Comparison of ENCODE assay signal across 5 fruit fly cellular contexts in the genomic region with DNA sequence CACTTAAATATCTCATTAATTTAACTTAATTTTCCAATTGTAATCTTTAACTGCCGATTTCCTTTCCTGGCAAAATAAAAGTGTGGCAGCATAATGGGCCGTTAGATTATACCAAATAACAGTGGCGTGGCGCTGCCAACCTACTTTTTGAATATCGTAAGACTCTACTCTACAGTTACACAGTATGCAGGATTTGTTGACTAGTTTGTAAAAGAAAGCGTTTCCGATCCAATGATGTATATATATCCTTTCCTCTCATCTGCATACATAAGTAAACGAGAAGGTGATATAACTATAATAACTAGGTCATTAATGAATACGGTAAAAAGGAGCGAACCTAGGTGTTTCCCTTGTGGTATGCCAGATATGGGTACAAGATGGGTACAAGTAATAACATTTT.
A peak's percentile ranks its signal among the peaks of the same experiment; 100 is the strongest.
TF ChIP-seq lines count a peak whose summit lies in the region.

EMC2B (minus strand) TSS at position 98 of the 400 bp plus-strand sequence.

- TF ChIP-seq CTCF in whole organism, embryonic (GFP tag; optimal IDR thresholded peaks at IDR 0.05; lab: Kevin White, UChicago): no peak

TF ChIP-seq in whole organism, adult, 20 proteins besides CTCF, POLR2A, EP300 and RAD21 (continues in another document):
- TF ChIP-seq ovo (GFP tag; optimal IDR thresholded peaks at IDR 0.05; lab: Kevin White, UChicago) (peak; percentile 70), bab1 (GFP tag; optimal IDR thresholded peaks at IDR 0.05; lab: Kevin White, UChicago) (peak; percentile 60), Mnt (GFP tag; optimal IDR thresholded peaks at IDR 0.05; lab: Kevin White, UChicago) (peak; percentile 24), toe (GFP tag; optimal IDR thresholded peaks at IDR 0.05; lab: Kevin White, UChicago) (peak; percentile 43), CG7101 (tag; optimal IDR thresholded peaks at IDR 0.05; lab: Kevin White, UChicago) (peak; percentile 52), Crg-1 (GFP tag; optimal IDR thresholded peaks at IDR 0.05; lab: Kevin White, UChicago) (no peak), CG7045 (GFP tag; optimal IDR thresholded peaks at IDR 0.05; lab: Kevin White, UChicago) (no peak), pad (GFP tag; optimal IDR thresholded peaks at IDR 0.05; lab: Kevin White, UChicago) (peak; percentile 4), cic (GFP tag; optimal IDR thresholded peaks at IDR 0.05; lab: Kevin White, UChicago) (no peak), Hr96 (GFP tag; optimal IDR thresholded peaks at IDR 0.05; lab: Kevin White, UChicago) (peak; percentile 54), CG33017 (tag; optimal IDR thresholded peaks at IDR 0.05; lab: Kevin White, UChicago) (peak; percentile 57), cnc (optimal IDR thresholded peaks at IDR 0.05; lab: Kevin White, UChicago) (no peak), CG1620 (GFP tag; optimal IDR thresholded peaks at IDR 0.05; lab: Kevin White, UChicago) (peak; percentile 5), CG11617 (GFP tag; optimal IDR thresholded peaks at IDR 0.05; lab: Kevin White, UChicago) (no peak), CG14711 (tag; optimal IDR thresholded peaks at IDR 0.05; lab: Kevin White, UChicago) (peak; percentile 37), kay (GFP tag; lab: Kevin White, UChicago; ENCODE audit: borderline replicate concordance) (no peak), Clk (GFP tag; optimal IDR thresholded peaks at IDR 0.05; lab: Kevin White, UChicago) (no peak)

TF ChIP-seq in whole organism, embryonic, 481 proteins besides CTCF, POLR2A, EP300 and RAD21 (continues in another document):
- TF ChIP-seq zfh1 (GFP tag; IDR thresholded peaks at IDR 0.05; lab: Robert Waterston, UW) (no peak), hth (optimal IDR thresholded peaks at IDR 0.05; lab: Kevin White, UChicago) (no peak), Gug (GFP tag; IDR thresholded peaks at IDR 0.05; lab: Robert Waterston, UW) (peak; percentile 43; the same call in 2 of the 4 replicates), Pdp1 (GFP tag; optimal IDR thresholded peaks at IDR 0.05; lab: Kevin White, UChicago) (peak; percentile 49 to 61), mam (GFP tag; optimal IDR thresholded peaks at IDR 0.05; lab: Kevin White, UChicago) (peak; percentile 56), Abd-B (GFP tag; optimal IDR thresholded peaks at IDR 0.05; lab: Kevin White, UChicago) (peak; percentile 62), NfI (GFP tag; optimal IDR thresholded peaks at IDR 0.05; lab: Kevin White, UChicago) (peak; percentile 36), GATAe (GFP tag; conservative IDR thresholded peaks at IDR 0.05; lab: Robert Waterston, UW) (no peak), bsh (GFP tag; optimal IDR thresholded peaks at IDR 0.05; lab: Kevin White, UChicago) (peak in 1 of 2 experiments; percentile 8), CG17359 (tag; optimal IDR thresholded peaks at IDR 0.05; lab: Kevin White, UChicago) (peak; percentile 12), Stat92E (GFP tag; optimal IDR thresholded peaks at IDR 0.05; lab: Kevin White, UChicago) (no peak), HLH54F (GFP tag; optimal IDR thresholded peaks at IDR 0.05; lab: Kevin White, UChicago) (peak; percentile 39), CG18619 (GFP tag; optimal IDR thresholded peaks at IDR 0.05; lab: Kevin White, UChicago) (no peak), sd (tag; optimal IDR thresholded peaks at IDR 0.05; lab: Kevin White, UChicago) (no peak), BtbVII (GFP tag; optimal IDR thresholded peaks at IDR 0.05; lab: Kevin White, UChicago) (no peak), YL-1 (GFP tag; optimal IDR thresholded peaks at IDR 0.05; lab: Kevin White, UChicago) (peak; percentile 32), otp (GFP tag; IDR thresholded peaks at IDR 0.05; lab: Robert Waterston, UW) (no peak), CG13894 (tag; optimal IDR thresholded peaks at IDR 0.05; lab: Kevin White, UChicago) (no peak)

TF ChIP-seq in whole organism, prepupa, 60 proteins besides CTCF, POLR2A, EP300 and RAD21 (continues in another document):
- peak; percentile 52 for TF ChIP-seq CG31627 (GFP tag; optimal IDR thresholded peaks at IDR 0.05; lab: Kevin White, UChicago)
- peak; percentile 24 for TF ChIP-seq achi (GFP tag; optimal IDR thresholded peaks at IDR 0.05; lab: Kevin White, UChicago)
- no peak for TF ChIP-seq CG6276 (GFP tag; optimal IDR thresholded peaks at IDR 0.05; lab: Kevin White, UChicago)
- TF ChIP-seq esn (GFP tag; optimal IDR thresholded peaks at IDR 0.05; lab: Kevin White, UChicago): peak; percentile 58
- no peak for TF ChIP-seq Met (GFP tag; optimal IDR thresholded peaks at IDR 0.05; lab: Kevin White, UChicago)
- TF ChIP-seq fkh (GFP tag; optimal IDR thresholded peaks at IDR 0.05; lab: Kevin White, UChicago): no peak
- TF ChIP-seq CG6163 (GFP tag; IDR thresholded peaks at IDR 0.05; lab: Robert Waterston, UW): no peak
- no peak for TF ChIP-seq CG11294 (GFP tag; IDR thresholded peaks at IDR 0.05; lab: Robert Waterston, UW)
- no peak for TF ChIP-seq spab (GFP tag; optimal IDR thresholded peaks at IDR 0.05; lab: Kevin White, UChicago)
- no peak for TF ChIP-seq CG16779 (tag; optimal IDR thresholded peaks at IDR 0.05; lab: Kevin White, UChicago)
- no peak for TF ChIP-seq CG15336 (GFP tag; IDR thresholded peaks at IDR 0.05; lab: Robert Waterston, UW)
- peak; percentile 52 for TF ChIP-seq CG3919 (GFP tag; optimal IDR thresholded peaks at IDR 0.05; lab: Kevin White, UChicago)
- no peak for TF ChIP-seq CG34406 (GFP tag; optimal IDR thresholded peaks at IDR 0.05; lab: Kevin White, UChicago)
- no peak for TF ChIP-seq CG32006 (GFP tag; optimal IDR thresholded peaks at IDR 0.05; lab: Kevin White, UChicago)
- TF ChIP-seq CG6808 (GFP tag; optimal IDR thresholded peaks at IDR 0.05; lab: Kevin White, UChicago): no peak
- TF ChIP-seq cyc (GFP tag; optimal IDR thresholded peaks at IDR 0.05; lab: Kevin White, UChicago): peak; percentile 36
- TF ChIP-seq acj6 (GFP tag; optimal IDR thresholded peaks at IDR 0.05; lab: Kevin White, UChicago): peak; percentile 21
- no peak for TF ChIP-seq Blimp-1 (GFP tag; optimal IDR thresholded peaks at IDR 0.05; lab: Kevin White, UChicago)
- peak; percentile 15 for TF ChIP-seq CG11902 (GFP tag; optimal IDR thresholded peaks at IDR 0.05; lab: Kevin White, UChicago)

TF ChIP-seq in whole organism, pupa, 21 proteins besides CTCF, POLR2A, EP300 and RAD21:
- no peak for TF ChIP-seq CG12605 (GFP tag; IDR thresholded peaks at IDR 0.05; lab: Robert Waterston, UW)
- TF ChIP-seq CG10348 (GFP tag; IDR thresholded peaks at IDR 0.05; lab: Robert Waterston, UW): no peak
- no peak for TF ChIP-seq CG8301 (tag; optimal IDR thresholded peaks at IDR 0.05; lab: Kevin White, UChicago)
- TF ChIP-seq D1 (tag; optimal IDR thresholded peaks at IDR 0.05; lab: Kevin White, UChicago): no peak
- TF ChIP-seq Pif1B (GFP tag; optimal IDR thresholded peaks at IDR 0.05; lab: Kevin White, UChicago): no peak
- TF ChIP-seq CG32121 (GFP tag; IDR thresholded peaks at IDR 0.05; lab: Robert Waterston, UW): no peak
- no peak for TF ChIP-seq CG34367 (tag; optimal IDR thresholded peaks at IDR 0.05; lab: Kevin White, UChicago)
- no peak for TF ChIP-seq fd96Ca (GFP tag; IDR thresholded peaks at IDR 0.05; lab: Robert Waterston, UW)
- TF ChIP-seq Pif1A (GFP tag; optimal IDR thresholded peaks at IDR 0.05; lab: Kevin White, UChicago): peak; percentile 39
- TF ChIP-seq EcR (GFP tag; optimal IDR thresholded peaks at IDR 0.05; lab: Kevin White, UChicago): no peak
- no peak for TF ChIP-seq rn (GFP tag; IDR thresholded peaks at IDR 0.05; lab: Robert Waterston, UW)
- TF ChIP-seq CG17806 (tag; optimal IDR thresholded peaks at IDR 0.05; lab: Kevin White, UChicago): peak; percentile 18
- no peak for TF ChIP-seq gl (tag; optimal IDR thresholded peaks at IDR 0.05; lab: Kevin White, UChicago)
- TF ChIP-seq Snoo (tag; optimal IDR thresholded peaks at IDR 0.05; lab: Kevin White, UChicago): no peak
- TF ChIP-seq CG8159 (tag; optimal IDR thresholded peaks at IDR 0.05; lab: Kevin White, UChicago): peak; percentile 8
- TF ChIP-seq Ets98B (GFP tag; IDR thresholded peaks at IDR 0.05; lab: Robert Waterston, UW): no peak

TF ChIP-seq in whole organism, wandering third instar larva, 38 proteins besides CTCF, POLR2A, EP300 and RAD21 (continues in another document):
- TF ChIP-seq jim (GFP tag; optimal IDR thresholded peaks at IDR 0.05; lab: Kevin White, UChicago) (no peak), sv (GFP tag; optimal IDR thresholded peaks at IDR 0.05; lab: Kevin White, UChicago) (no peak), Mio (GFP tag; optimal IDR thresholded peaks at IDR 0.05; lab: Kevin White, UChicago) (peak; percentile 8), Abd-B (GFP tag; optimal IDR thresholded peaks at IDR 0.05; lab: Kevin White, UChicago) (no peak), Hnf4 (GFP tag; optimal IDR thresholded peaks at IDR 0.05; lab: Kevin White, UChicago) (peak; percentile 77), foxo (GFP tag; optimal IDR thresholded peaks at IDR 0.05; lab: Kevin White, UChicago) (peak in 1 of 2 experiments; percentile 71), dsf (GFP tag; optimal IDR thresholded peaks at IDR 0.05; lab: Kevin White, UChicago; ENCODE audit: borderline replicate concordance) (no peak), br (GFP tag; optimal IDR thresholded peaks at IDR 0.05; lab: Kevin White, UChicago) (peak; percentile 59), usp (GFP tag; optimal IDR thresholded peaks at IDR 0.05; lab: Kevin White, UChicago) (no peak), sage (GFP tag; optimal IDR thresholded peaks at IDR 0.05; lab: Kevin White, UChicago) (no peak), ey (GFP tag; optimal IDR thresholded peaks at IDR 0.05; lab: Kevin White, UChicago) (peak; percentile 21), h (GFP tag; optimal IDR thresholded peaks at IDR 0.05; lab: Kevin White, UChicago) (peak; percentile 53), CG32264 (GFP tag; optimal IDR thresholded peaks at IDR 0.05; lab: Kevin White, UChicago) (peak; percentile 54), pan (optimal IDR thresholded peaks at IDR 0.05; lab: Kevin White, UChicago) (no peak), Dif (GFP tag; optimal IDR thresholded peaks at IDR 0.05; lab: Kevin White, UChicago; ENCODE audit: partially characterized antibody) (no peak), Jra (GFP tag; optimal IDR thresholded peaks at IDR 0.05; lab: Kevin White, UChicago) (peak; percentile 67), HLH106 (tag; optimal IDR thresholded peaks at IDR 0.05; lab: Kevin White, UChicago) (peak; percentile 56), Hr83 (GFP tag; optimal IDR thresholded peaks at IDR 0.05; lab: Kevin White, UChicago; ENCODE audit: poor library complexity, severe bottlenecking) (peak; percentile 84), CG9705 (GFP tag; optimal IDR thresholded peaks at IDR 0.05; lab: Kevin White, UChicago) (peak; percentile 24), Vsx2 (GFP tag; optimal IDR thresholded peaks at IDR 0.05; lab: Kevin White, UChicago; ENCODE audit: partially characterized antibody) (no peak), Hr78 (GFP tag; optimal IDR thresholded peaks at IDR 0.05; lab: Kevin White, UChicago) (no peak), brk (GFP tag; optimal IDR thresholded peaks at IDR 0.05; lab: Kevin White, UChicago) (no peak), tai (GFP tag; optimal IDR thresholded peaks at IDR 0.05; lab: Kevin White, UChicago) (no peak), N (GFP tag; optimal IDR thresholded peaks at IDR 0.05; lab: Kevin White, UChicago) (no peak), OdsH (GFP tag; optimal IDR thresholded peaks at IDR 0.05; lab: Kevin White, UChicago) (peak; percentile 19), woc (GFP tag; optimal IDR thresholded peaks at IDR 0.05; lab: Kevin White, UChicago) (peak; percentile 76), Dfd (GFP tag; optimal IDR thresholded peaks at IDR 0.05; lab: Kevin White, UChicago) (no peak)
